Worm (Caenorhabditis elegans) whole organism, L1 larva: ENCODE data around the gene ZC449.8.

Experiments
- ama-1 ChIP-seq: fragments of 150-350 bp; optimal IDR thresholded peaks from 2 replicates; lab custom pipeline; 2014
- blmp-1 ChIP-seq: fragments of 150-350 bp; optimal IDR thresholded peaks from 2 replicates; lab custom pipeline; 2014; ENCODE audit warnings: missing biosample characterization, missing genetic modification characterization
- elt-3 ChIP-seq, 6 experiments: fragments of 150-350 bp in 1 of 6; sonication (generic microtip); optimal IDR thresholded peaks; 2 replicates each; lab custom pipeline; 2017 to 2018; ENCODE audit warnings: missing biosample characterization in 6 of 6, missing genetic modification characterization in 6 of 6, inconsistent platforms in 1 of 6
- fkh-10 ChIP-seq: sonication (generic microtip); optimal IDR thresholded peaks from 2 replicates; lab custom pipeline; 2017; ENCODE audit warnings: missing biosample characterization, missing genetic modification reagents, missing genetic modification characterization
- lin-15B ChIP-seq: fragments of 150-350 bp; sonication (generic microtip); optimal IDR thresholded peaks from 3 replicates; lab custom pipeline; 2014; ENCODE audit warnings: missing biosample characterization, missing genetic modification characterization
- mab-9 ChIP-seq: fragments of 200-800 bp; sonication (Bioruptor generic); IDR thresholded peaks from 2 replicates; pipeline ENCODE4 v1.3.6; 2022; ENCODE audit warnings: missing genetic modification reagents, missing genetic modification characterization, missing compliant biosample characterization
- nhr-12 ChIP-seq: sonication (generic microtip); optimal IDR thresholded peaks from 2 replicates; lab custom pipeline; 2017; ENCODE audit warnings: missing biosample characterization, missing genetic modification characterization
- nhr-237 ChIP-seq: fragments of 150-350 bp; optimal IDR thresholded peaks from 2 replicates; lab custom pipeline; 2014; ENCODE audit warnings: missing biosample characterization, missing genetic modification characterization
- nhr-28 ChIP-seq: fragments of 150-350 bp; optimal IDR thresholded peaks from 2 replicates; lab custom pipeline; 2014; ENCODE audit warnings: missing biosample characterization, missing genetic modification characterization
- nhr-90 ChIP-seq: sonication (generic microtip); optimal IDR thresholded peaks from 2 replicates; lab custom pipeline; 2016; ENCODE audit warnings: mild to moderate bottlenecking, missing genetic modification characterization, missing compliant biosample characterization; ENCODE audit not compliant: poor library complexity
- pqm-1 ChIP-seq: sonication (generic microtip); optimal IDR thresholded peaks from 3 replicates; lab custom pipeline; 2017; ENCODE audit warnings: missing biosample characterization, missing genetic modification characterization
- skn-1 ChIP-seq: fragments of 150-350 bp; optimal IDR thresholded peaks from 2 replicates; lab custom pipeline; 2014; ENCODE audit warnings: missing biosample characterization, missing genetic modification characterization
- unc-62 ChIP-seq: fragments of 150-350 bp; optimal IDR thresholded peaks from 2 replicates; lab custom pipeline; 2014; ENCODE audit warnings: missing biosample characterization, missing genetic modification reagents, missing genetic modification characterization
- ztf-4 ChIP-seq: fragments of 150-350 bp; optimal IDR thresholded peaks from 2 replicates; lab custom pipeline; 2014; ENCODE audit warnings: missing biosample characterization, missing genetic modification characterization

DNA sequence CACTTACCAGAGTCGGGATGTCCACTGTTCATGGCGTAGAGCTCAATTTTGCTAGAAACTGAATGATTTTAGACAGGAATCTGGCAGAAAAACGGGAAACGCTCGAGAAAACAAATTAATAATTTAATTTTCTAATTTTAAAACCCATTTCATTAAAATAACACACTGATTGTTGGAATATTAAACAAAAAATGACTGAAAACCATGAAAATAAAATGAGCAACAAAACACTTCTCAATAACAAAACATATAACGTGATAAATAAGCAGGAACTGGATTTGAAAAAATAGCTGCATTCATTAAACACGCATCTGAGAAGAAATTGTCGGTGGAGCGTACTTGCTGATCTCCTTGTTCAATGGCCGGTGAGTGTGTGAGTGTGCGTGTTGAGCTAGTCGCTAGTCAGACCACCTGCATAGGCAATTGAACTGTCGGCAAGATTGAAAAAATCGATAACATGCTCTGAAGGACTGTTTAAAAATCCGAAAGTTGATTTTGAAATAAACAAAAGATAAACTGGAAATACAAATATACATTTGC is 18.3 kb upstream of the ZC449.8 start, which contains the start of gene ZC8.6:
- no peak for TF ChIP-seq ztf-4 (tag; lab: Kevin White, UChicago)
- no peak for TF ChIP-seq nhr-12 (tag; lab: Kevin White, UChicago)
- no peak for TF ChIP-seq mab-9 (GFP tag; lab: Robert Waterston, UW)
- no peak for TF ChIP-seq elt-3 (tag; optimal IDR thresholded peaks at IDR 0.05; lab: Kevin White, UChicago)
- TF ChIP-seq ama-1, result no peak
- no peak for TF ChIP-seq pqm-1 (tag; lab: Kevin White, UChicago)
- no peak for TF ChIP-seq blmp-1
- TF ChIP-seq skn-1 (tag; lab: Kevin White, UChicago), result no peak
- TF ChIP-seq lin-15B, result peak; percentile 54
- no peak for TF ChIP-seq nhr-28 (tag; lab: Kevin White, UChicago)
- no peak for TF ChIP-seq unc-62 (GFP tag; lab: Kevin White, UChicago)
- no peak for TF ChIP-seq nhr-237 (tag; lab: Kevin White, UChicago)
- no peak for TF ChIP-seq nhr-90
- no peak for TF ChIP-seq fkh-10 (GFP tag; lab: Kevin White, UChicago)
